Fruit fly (Drosophila melanogaster): ENCODE data around the gene CG32081.

CG32081 gene

dm6 chr3L:11064689-11065088 is 37.3 kb downstream of the CG32081 start, which contains the start of the genes CG32075, CG45101 and SuUR (continued):
- TF ChIP-seq Elba2 (GFP tag; optimal IDR thresholded peaks at IDR 0.05) (peak; percentile 81), YL-1 (GFP tag; optimal IDR thresholded peaks at IDR 0.05) (peak; percentile 86), CG9727 (GFP tag; optimal IDR thresholded peaks at IDR 0.05) (peak; percentile 85), CG17186 (GFP tag; optimal IDR thresholded peaks at IDR 0.05) (peak; percentile 55), CG1832 (GFP tag; optimal IDR thresholded peaks at IDR 0.05) (no peak), mam (GFP tag; optimal IDR thresholded peaks at IDR 0.05) (peak; percentile 92), otp (GFP tag; IDR thresholded peaks at IDR 0.05) (peak; percentile 78; the same call in 2 of the 3 replicates), Oli (tag; optimal IDR thresholded peaks at IDR 0.05) (peak; percentile 82), CG16815 (GFP tag; optimal IDR thresholded peaks at IDR 0.05) (peak; percentile 80), CG2202 (tag; optimal IDR thresholded peaks at IDR 0.05) (peak; percentile 59), Scr (GFP tag; IDR thresholded peaks at IDR 0.05; ENCODE audit: partially characterized antibody) (no peak), D19B (GFP tag; optimal IDR thresholded peaks at IDR 0.05) (peak; percentile 72), da (GFP tag; optimal IDR thresholded peaks at IDR 0.05) (peak; percentile 73), nau (GFP tag; optimal IDR thresholded peaks at IDR 0.05) (peak; percentile 75), CG1529 (GFP tag; optimal IDR thresholded peaks at IDR 0.05) (peak; percentile 59), CG1603 (tag; optimal IDR thresholded peaks at IDR 0.05) (peak; percentile 51), Sry-δ (GFP tag; optimal IDR thresholded peaks at IDR 0.05) (peak; percentile 63), so (GFP tag; IDR thresholded peaks at IDR 0.05) (peak; percentile 78; the same call in 2 of the 3 replicates), pzg (GFP tag; optimal IDR thresholded peaks at IDR 0.05) (peak; percentile 75), Fer3 (tag; optimal IDR thresholded peaks at IDR 0.05) (peak; percentile 74), Dref (GFP tag; IDR thresholded peaks at IDR 0.05) (no peak), B-H1 (GFP tag; IDR thresholded peaks at IDR 0.05) (peak; percentile 75), trem (tag; optimal IDR thresholded peaks at IDR 0.05) (peak; percentile 79), CG7928 (GFP tag; optimal IDR thresholded peaks at IDR 0.05) (peak; percentile 41), Dp (GFP tag; optimal IDR thresholded peaks at IDR 0.05) (peak; percentile 63), CG18476 (GFP tag; optimal IDR thresholded peaks at IDR 0.05) (peak; percentile 82), her (GFP tag; optimal IDR thresholded peaks at IDR 0.05) (peak; percentile 68), CG31388 (GFP tag; optimal IDR thresholded peaks at IDR 0.05) (peak; percentile 39), onecut (GFP tag; IDR thresholded peaks at IDR 0.05) (peak; percentile 34; the same call in 1 of the 2 replicates), PHDP (tag; optimal IDR thresholded peaks at IDR 0.05) (peak; percentile 87), CG32532 (GFP tag; IDR thresholded peaks at IDR 0.05) (peak; percentile 89), CG7271 (tag; optimal IDR thresholded peaks at IDR 0.05) (peak; percentile 58), Mrtf (GFP tag; IDR thresholded peaks at IDR 0.05) (peak; percentile 70; the same call in 1 of the 3 replicates), Blimp-1 (GFP tag; optimal IDR thresholded peaks at IDR 0.05) (no peak), repo (GFP tag; optimal IDR thresholded peaks at IDR 0.05) (peak; percentile 83), CG13287 (GFP tag; IDR thresholded peaks at IDR 0.05; ENCODE audit: partially characterized antibody) (peak; percentile 49), CG12071 (GFP tag; optimal IDR thresholded peaks at IDR 0.05) (peak; percentile 15), jumu (GFP tag; optimal IDR thresholded peaks at IDR 0.05) (peak; percentile 88), MBD-R2 (GFP tag; IDR thresholded peaks at IDR 0.05) (peak; percentile 98), CG16863 (GFP tag; optimal IDR thresholded peaks at IDR 0.05) (peak; percentile 84), Pdp1 (GFP tag; optimal IDR thresholded peaks at IDR 0.05) (peak; percentile 87 to 90), chn (GFP tag; optimal IDR thresholded peaks at IDR 0.05) (peak; percentile 92), crp (GFP tag; optimal IDR thresholded peaks at IDR 0.05) (peak; percentile 97 to 99), CTCF (GFP tag; optimal IDR thresholded peaks at IDR 0.05) (no peak), Dfd (GFP tag; optimal IDR thresholded peaks at IDR 0.05) (no peak), bsh (GFP tag; optimal IDR thresholded peaks at IDR 0.05) (peak in 1 of 2 experiments; percentile 85), CG9876 (GFP tag; optimal IDR thresholded peaks at IDR 0.05) (peak; percentile 85), sens (GFP tag) (peak; percentile 99), gem (tag; optimal IDR thresholded peaks at IDR 0.05) (peak; percentile 92), slou (GFP tag; optimal IDR thresholded peaks at IDR 0.05) (peak; percentile 66), CG12659 (GFP tag; optimal IDR thresholded peaks at IDR 0.05) (peak; percentile 94)

Data from whole organism, embryonic.